Worm (Caenorhabditis elegans): ENCODE data around the gene Y75B8A.44.

DNA sequence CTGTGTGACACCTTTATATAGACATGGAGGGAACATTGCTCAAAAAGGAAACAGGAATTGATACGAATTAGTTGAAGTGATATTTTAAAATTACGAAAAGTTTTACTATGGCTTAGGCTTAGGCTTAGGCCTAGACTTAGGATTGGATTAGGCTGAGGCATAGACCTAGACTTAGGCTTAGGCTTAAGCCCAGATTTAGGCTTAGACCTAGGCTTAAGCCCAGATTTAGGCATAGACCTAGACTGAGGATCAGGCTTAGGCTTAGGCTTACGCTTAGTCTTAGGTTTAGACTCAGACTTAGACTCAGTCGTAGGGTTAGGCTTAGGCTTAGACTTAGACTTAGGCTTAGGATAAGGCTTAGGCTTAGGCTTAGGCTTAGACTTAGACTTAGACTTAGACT is 1.7 kb downstream of the Y75B8A.44 start:
- no peak for TF ChIP-seq W03F9.2 (tag; optimal IDR thresholded peaks at IDR 0.05)
- no peak for TF ChIP-seq dao-5 (tag; optimal IDR thresholded peaks at IDR 0.05)
